Worm (Caenorhabditis elegans): Measurements from ENCODE around the gene ZC404.1.
A peak's percentile ranks its signal among the peaks of the same experiment; 100 is the strongest.

Gene ZC404.1

DNA sequence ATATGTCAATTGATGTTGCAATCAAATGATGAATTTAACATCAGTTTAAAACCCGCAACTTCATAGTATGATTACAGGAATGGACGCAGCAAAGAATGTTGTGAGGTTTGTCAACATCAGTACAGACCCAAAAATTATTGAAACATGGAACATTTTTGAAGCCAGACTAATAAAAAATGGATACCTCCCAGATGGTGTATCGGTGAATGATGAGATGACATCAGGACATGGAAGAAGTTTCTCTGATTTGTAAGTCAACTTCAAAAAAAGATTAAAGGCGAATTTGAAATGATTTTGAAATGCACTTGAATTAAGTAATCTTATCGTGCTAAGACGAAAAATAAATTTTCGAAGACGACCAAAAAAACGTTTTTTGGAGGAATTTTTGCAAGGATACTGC is 19.9 kb downstream of the ZC404.1 start:
- TF ChIP-seq aha-1 (tag) (peak; percentile 65), Y105C5A.15 (GFP tag; IDR thresholded peaks at IDR 0.05) (no peak), unc-39 (tag; optimal IDR thresholded peaks at IDR 0.05) (no peak), unc-62 (GFP tag; optimal IDR thresholded peaks at IDR 0.05 in 1 of 2) (peak in 1 of 2 experiments; percentile 37), unc-62 (tag; optimal IDR thresholded peaks at IDR 0.05) (no peak), hmg-1.1 (GFP tag; IDR thresholded peaks at IDR 0.05) (no peak), lim-7 (GFP tag; IDR thresholded peaks at IDR 0.05) (no peak), arid-1 (GFP tag; conservative IDR thresholded peaks at IDR 0.05) (no peak)

DNA sequence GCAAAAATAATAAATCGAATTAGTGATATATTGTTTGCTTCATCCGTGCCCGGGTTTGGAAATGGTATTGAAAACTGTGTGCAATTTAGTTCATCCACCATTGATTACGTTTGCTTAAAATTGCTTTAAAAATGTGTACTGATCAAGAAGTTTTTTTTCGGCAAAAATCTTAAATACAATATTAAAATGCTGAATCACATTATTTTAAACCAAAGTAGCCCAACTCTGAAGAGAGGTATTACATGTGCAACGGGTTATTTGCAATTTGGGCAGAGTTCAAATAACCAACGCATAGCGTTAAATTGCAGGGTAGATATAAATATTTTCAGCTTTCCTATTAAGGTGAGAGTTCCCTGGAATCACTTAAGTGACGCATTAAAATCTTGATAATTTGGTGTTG is 23.2 kb downstream of the ZC404.1 start, which contains the start of gene dmsr-14:
TSS of gene dmsr-14 (minus strand) at position 101 of the 400 bp plus-strand sequence.
- TF ChIP-seq ceh-44 (GFP tag; IDR thresholded peaks at IDR 0.05) = no peak
- no peak for TF ChIP-seq lin-38 (GFP tag; IDR thresholded peaks at IDR 0.05)
- no peak for TF ChIP-seq Y48G9A.11 (GFP tag; IDR thresholded peaks at IDR 0.05)
- no peak for TF ChIP-seq dmd-6 (GFP tag; IDR thresholded peaks at IDR 0.05)
- TF ChIP-seq saeg-2 (GFP tag; IDR thresholded peaks at IDR 0.05) = no peak
- no peak for TF ChIP-seq daf-19 (GFP tag; conservative IDR thresholded peaks at IDR 0.05)
- no peak for TF ChIP-seq sdz-12 (GFP tag; optimal IDR thresholded peaks at IDR 0.05)
- TF ChIP-seq F44E2.7 (GFP tag; IDR thresholded peaks at IDR 0.05) = no peak
- no peak for TF ChIP-seq nhr-10 (tag; optimal IDR thresholded peaks at IDR 0.05)
- no peak for TF ChIP-seq zip-11 (GFP tag; IDR thresholded peaks at IDR 0.05)
- TF ChIP-seq tra-1 (GFP tag; IDR thresholded peaks at IDR 0.05) = no peak
- no peak for TF ChIP-seq fos-1 (tag; optimal IDR thresholded peaks at IDR 0.05)
- no peak for TF ChIP-seq mxl-2 (GFP tag; conservative IDR thresholded peaks at IDR 0.05)
- no peak for TF ChIP-seq jun-1 (tag; optimal IDR thresholded peaks at IDR 0.05)
- no peak for TF ChIP-seq F49E8.2 (tag; optimal IDR thresholded peaks at IDR 0.05; ENCODE audit: borderline replicate concordance)
- TF ChIP-seq daf-16 (GFP tag; optimal IDR thresholded peaks at IDR 0.05) = no peak
- no peak for TF ChIP-seq daf-16 (tag; optimal IDR thresholded peaks at IDR 0.05)
- no peak for TF ChIP-seq ctbp-1 (GFP tag; IDR thresholded peaks at IDR 0.05)
- TF ChIP-seq lsy-2 (tag; optimal IDR thresholded peaks at IDR 0.05) = no peak
- TF ChIP-seq nhr-42 (GFP tag; IDR thresholded peaks at IDR 0.05) = no peak

DNA sequence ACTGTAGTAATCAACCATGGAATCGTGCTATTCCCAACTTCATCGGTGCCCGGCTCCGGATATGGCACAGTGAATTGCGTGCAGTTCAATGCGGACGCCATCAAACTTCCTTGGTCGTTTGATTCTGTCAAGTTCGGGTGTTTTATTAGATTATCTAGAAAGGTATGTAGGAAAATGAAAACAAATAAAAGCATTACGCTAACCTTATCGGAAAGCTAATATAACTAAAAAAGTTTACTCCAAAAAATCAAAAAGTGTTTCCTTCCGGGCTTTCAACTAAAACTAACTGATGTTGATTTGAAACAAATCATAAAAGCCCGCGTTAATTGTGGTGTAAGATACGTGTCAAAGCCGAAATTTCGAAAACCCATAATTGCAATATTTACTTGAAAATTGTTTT is 25.8 kb downstream of the ZC404.1 start, which contains the start of gene dmsr-13:
TSS of gene dmsr-13 (minus strand) at position 101 of the 400 bp plus-strand sequence.
- no peak for TF ChIP-seq fkh-10 (GFP tag; optimal IDR thresholded peaks at IDR 0.05)
- TF ChIP-seq Y75B8A.6 (GFP tag; IDR thresholded peaks at IDR 0.05) = no peak
- no peak for TF ChIP-seq spr-3 (GFP tag; optimal IDR thresholded peaks at IDR 0.05)
- no peak for TF ChIP-seq hlh-11 (tag; optimal IDR thresholded peaks at IDR 0.05)
- TF ChIP-seq mdt-29 (GFP tag; IDR thresholded peaks at IDR 0.05) = no peak
- no peak for TF ChIP-seq T26A8.4 (GFP tag; IDR thresholded peaks at IDR 0.05)
- TF ChIP-seq ces-1 (GFP tag; optimal IDR thresholded peaks at IDR 0.05) = no peak
- no peak for TF ChIP-seq hlh-30 (tag; optimal IDR thresholded peaks at IDR 0.05; ENCODE audit: insufficient read depth)
- TF ChIP-seq T20F7.1 (GFP tag; optimal IDR thresholded peaks at IDR 0.05) = no peak

DNA sequence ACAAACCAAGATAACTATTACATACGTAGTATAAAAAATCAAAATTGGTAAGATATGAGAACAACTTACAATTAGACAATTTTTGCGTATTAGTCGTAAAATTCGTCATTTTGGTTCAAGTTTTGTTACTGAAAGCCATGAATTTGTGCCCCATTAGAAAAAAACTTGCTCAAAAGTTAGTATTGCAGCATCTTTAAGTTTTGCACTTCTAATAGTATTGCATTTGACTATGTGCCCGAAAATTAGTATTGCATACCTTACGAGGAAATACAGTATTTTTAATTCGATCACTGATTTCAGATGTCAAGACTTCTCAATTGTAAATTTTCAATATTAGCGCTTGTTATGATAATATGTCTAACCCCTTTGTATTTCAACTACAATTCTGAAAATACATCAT is 27.5 kb downstream of the ZC404.1 start, which contains the start of gene T15B7.8:
TSS of gene T15B7.8 (plus strand) at position 301 of the 400 bp plus-strand sequence.
- TF ChIP-seq fkh-10 (GFP tag; optimal IDR thresholded peaks at IDR 0.05) (no peak), nhr-111 (GFP tag; optimal IDR thresholded peaks at IDR 0.05) (no peak), zip-2 (tag; optimal IDR thresholded peaks at IDR 0.05) (no peak), unc-130 (GFP tag; optimal IDR thresholded peaks at IDR 0.05) (no peak), mxl-2 (GFP tag; conservative IDR thresholded peaks at IDR 0.05) (no peak), ceh-28 (tag; optimal IDR thresholded peaks at IDR 0.05) (no peak), hlh-11 (tag; optimal IDR thresholded peaks at IDR 0.05) (no peak), ctbp-1 (GFP tag; IDR thresholded peaks at IDR 0.05) (no peak), ztf-11 (tag; optimal IDR thresholded peaks at IDR 0.05) (no peak), hlh-30 (tag; optimal IDR thresholded peaks at IDR 0.05; ENCODE audit: insufficient read depth) (no peak), ceh-62 (tag; optimal IDR thresholded peaks at IDR 0.05) (no peak), dmd-6 (GFP tag; IDR thresholded peaks at IDR 0.05) (no peak), arid-1 (GFP tag; conservative IDR thresholded peaks at IDR 0.05) (no peak), R02D3.7 (tag; optimal IDR thresholded peaks at IDR 0.05) (no peak), nhr-10 (tag; optimal IDR thresholded peaks at IDR 0.05) (no peak)

All from whole organism, L4 larva.